Worm (Caenorhabditis elegans): ENCODE data around the gene affl-2.

DNA sequence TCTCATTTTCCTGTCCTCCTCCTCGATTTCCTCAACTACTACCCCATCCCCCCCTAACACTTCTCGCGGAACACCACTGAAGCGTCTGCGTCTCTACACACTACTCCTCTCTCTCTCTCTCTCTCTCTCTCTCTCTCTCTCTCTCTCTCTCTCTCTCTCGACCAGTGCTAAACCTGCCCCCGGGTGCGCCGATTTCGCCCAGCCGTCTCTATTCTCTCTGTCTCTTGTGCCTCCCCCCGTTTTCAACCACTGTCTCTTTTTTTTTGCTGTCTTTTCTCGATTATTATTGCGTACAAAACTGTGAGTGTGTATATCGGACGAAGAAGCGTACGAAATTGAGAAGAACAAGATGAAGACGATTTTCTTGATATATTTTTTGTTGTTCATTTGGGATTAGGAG is 1.7 kb upstream of the affl-2 start:
- TF ChIP-seq skn-1 (tag; optimal IDR thresholded peaks at IDR 0.05) (peak; percentile 57), snpc-4 (tag; optimal IDR thresholded peaks at IDR 0.05) (no peak), lin-15B (tag; optimal IDR thresholded peaks at IDR 0.05) (no peak), nhr-12 (tag; optimal IDR thresholded peaks at IDR 0.05) (no peak), nhr-28 (tag; optimal IDR thresholded peaks at IDR 0.05) (no peak), lin-13 (GFP tag; optimal IDR thresholded peaks at IDR 0.05) (no peak), ztf-4 (tag; optimal IDR thresholded peaks at IDR 0.05) (no peak)
